Worm (Caenorhabditis elegans): Measurements from ENCODE around the gene col-183.
A peak's percentile ranks its signal among the peaks of the same experiment; 100 is the strongest.

The col-183 gene

ce11 chrX:13419884-13420339 lies 47.7 kb downstream of the col-183 start, which contains the start of gene C29F7.3:
C29F7.3 (minus strand) TSS chrX:13419934.
- no peak for TF ChIP-seq nhr-76 (tag; optimal IDR thresholded peaks at IDR 0.05)
- peak; percentile 28 for TF ChIP-seq ham-2 (GFP tag; optimal IDR thresholded peaks at IDR 0.05)
- TF ChIP-seq ceh-39 (tag; optimal IDR thresholded peaks at IDR 0.05), result no peak
- TF ChIP-seq elt-3 (tag; optimal IDR thresholded peaks at IDR 0.05), result no peak
- TF ChIP-seq lin-32 (GFP tag; optimal IDR thresholded peaks at IDR 0.05), result no peak
- no peak for TF ChIP-seq lsy-2 (tag; optimal IDR thresholded peaks at IDR 0.05)
- TF ChIP-seq mab-5 (tag; optimal IDR thresholded peaks at IDR 0.05), result no peak
- no peak for TF ChIP-seq elt-1 (tag; optimal IDR thresholded peaks at IDR 0.05; ENCODE audit: borderline replicate concordance, insufficient read depth)
- TF ChIP-seq mls-2 (tag; optimal IDR thresholded peaks at IDR 0.05), result no peak
- TF ChIP-seq ces-1 (GFP tag; optimal IDR thresholded peaks at IDR 0.05), result peak; percentile 26
- TF ChIP-seq unc-120 (tag; optimal IDR thresholded peaks at IDR 0.05; ENCODE audit: poor library complexity, severe bottlenecking), result no peak
- peak; percentile 21 for TF ChIP-seq blmp-1 (tag; optimal IDR thresholded peaks at IDR 0.05)
- TF ChIP-seq unc-62 (GFP tag; optimal IDR thresholded peaks at IDR 0.05), result peak; percentile 70
- peak; percentile 12 for TF ChIP-seq hlh-1 (tag; optimal IDR thresholded peaks at IDR 0.05)
- TF ChIP-seq mep-1 (tag; optimal IDR thresholded peaks at IDR 0.05), result peak; percentile 15
- no peak for TF ChIP-seq pha-4 (tag; optimal IDR thresholded peaks at IDR 0.05)
- no peak for TF ChIP-seq bed-3 (GFP tag; optimal IDR thresholded peaks at IDR 0.05)

DNA sequence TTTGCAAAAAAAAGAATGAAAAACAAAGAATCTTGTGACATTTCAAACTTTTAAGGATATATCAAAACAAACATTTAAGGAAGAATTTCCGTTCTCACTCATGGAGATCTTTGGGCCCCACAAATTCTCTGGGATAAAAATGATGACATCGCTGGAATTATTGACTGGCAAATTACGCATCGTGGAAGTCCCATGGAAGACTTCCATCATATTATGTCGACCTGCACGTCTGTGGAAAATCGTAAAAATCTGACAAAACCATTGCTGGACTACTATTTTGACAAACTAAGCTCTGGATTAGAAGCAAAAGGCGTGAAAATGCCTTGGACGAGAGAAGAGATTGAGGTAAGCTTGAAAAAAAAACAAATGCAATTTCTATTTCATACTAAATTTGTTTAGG lies 50.1 kb downstream of the col-183 start:
- no peak for TF ChIP-seq drap-1 (GFP tag; optimal IDR thresholded peaks at IDR 0.05)
- TF ChIP-seq snpc-4 (tag; optimal IDR thresholded peaks at IDR 0.05), result no peak
- no peak for TF ChIP-seq ceh-43 (GFP tag; optimal IDR thresholded peaks at IDR 0.05)
- no peak for TF ChIP-seq ces-1 (GFP tag; optimal IDR thresholded peaks at IDR 0.05)
- TF ChIP-seq mep-1 (tag; optimal IDR thresholded peaks at IDR 0.05), result no peak
- no peak for TF ChIP-seq ztf-11 (tag; optimal IDR thresholded peaks at IDR 0.05)
- no peak for TF ChIP-seq ham-2 (GFP tag; optimal IDR thresholded peaks at IDR 0.05)
